Worm (Caenorhabditis elegans) whole organism, young adult: ENCODE measurements around the gene fipr-12.
A peak's percentile ranks its signal among the peaks of the same experiment; 100 is the strongest.

Experiments used
- B0035.1 ChIP-seq: sonication (generic microtip); optimal IDR thresholded peaks from 2 replicates; lab custom pipeline; 2016; ENCODE audit warnings: missing genetic modification characterization, mild to moderate bottlenecking, missing compliant biosample characterization, missing genotype, missing genetic modification reagents
- C06A6.2 ChIP-seq: fragments of 200-800 bp; sonication (Bioruptor generic); conservative IDR thresholded peaks from 2 replicates; pipeline ENCODE4 v1.3.6; 2022; ENCODE audit warnings: missing genetic modification characterization, missing compliant biosample characterization
- D2030.7 ChIP-seq: fragments of 200-800 bp; sonication (Bioruptor generic); IDR thresholded peaks from 2 replicates; pipeline ENCODE4 v1.3.6; 2022; ENCODE audit warnings: missing genetic modification reagents, missing genetic modification characterization, missing compliant biosample characterization
- F10E7.11 ChIP-seq: sonication (generic microtip); optimal IDR thresholded peaks from 2 replicates; lab custom pipeline; 2017; ENCODE audit warnings: mild to moderate bottlenecking, missing genetic modification characterization, moderate library complexity, missing compliant biosample characterization
- F23B12.7 ChIP-seq: sonication (generic microtip); optimal IDR thresholded peaks from 2 replicates; lab custom pipeline; 2017; ENCODE audit warnings: missing genetic modification characterization, mild to moderate bottlenecking, missing compliant biosample characterization, antibody characterized with exemption, moderate library complexity; ENCODE audit not compliant: insufficient read depth
- F37B4.10 ChIP-seq: fragments of 200-800 bp; sonication (Bioruptor generic); IDR thresholded peaks from 2 replicates; pipeline ENCODE4 v1.3.6; 2022; ENCODE audit warnings: missing genetic modification characterization, missing compliant biosample characterization
- F39B2.1 ChIP-seq: fragments of 200-800 bp; sonication (Bioruptor generic); IDR thresholded peaks from 2 replicates; pipeline ENCODE4 v1.3.6; 2022; ENCODE audit warnings: missing genetic modification reagents, missing genetic modification characterization, missing compliant biosample characterization
- F49E8.2 ChIP-seq: sonication (generic microtip); optimal IDR thresholded peaks from 3 replicates; lab custom pipeline; 2017; ENCODE audit warnings: missing genetic modification characterization, mild to moderate bottlenecking, missing compliant biosample characterization, antibody characterized with exemption, moderate library complexity; ENCODE audit not compliant: insufficient read depth
- F55B11.4 ChIP-seq: sonication (generic microtip); optimal IDR thresholded peaks from 2 replicates; lab custom pipeline; 2016; ENCODE audit warnings: missing compliant biosample characterization, missing genetic modification characterization, borderline replicate concordance; ENCODE audit not compliant: insufficient read depth
- T07F8.4 ChIP-seq: sonication (generic microtip); optimal IDR thresholded peaks from 2 replicates; lab custom pipeline; 2016; ENCODE audit warnings: mild to moderate bottlenecking, missing genetic modification characterization, moderate library complexity, missing compliant biosample characterization
- Y53G8AR.9 ChIP-seq: fragments of 200-800 bp; sonication (Bioruptor generic); conservative IDR thresholded peaks from 2 replicates; pipeline ENCODE4 v1.3.6; 2022; ENCODE audit warnings: missing genetic modification reagents, missing genetic modification characterization, missing compliant biosample characterization
- Y79H2A.3 ChIP-seq: fragments of 200-800 bp; sonication (Bioruptor generic); conservative IDR thresholded peaks from 2 replicates; pipeline ENCODE4 v1.3.6; 2022; ENCODE audit warnings: missing genetic modification reagents, missing genetic modification characterization, missing compliant biosample characterization
- atf-7 ChIP-seq: sonication (generic microtip); optimal IDR thresholded peaks from 2 replicates; lab custom pipeline; 2017; ENCODE audit warnings: mild to moderate bottlenecking, missing genetic modification characterization, missing compliant biosample characterization
- attf-3 ChIP-seq: fragments of 200-800 bp; sonication (Bioruptor generic); conservative IDR thresholded peaks from 2 replicates; pipeline ENCODE4 v1.3.6; 2022; ENCODE audit warnings: missing genetic modification reagents, missing genetic modification characterization, missing compliant biosample characterization
- bed-1 ChIP-seq: fragments of 200-800 bp; sonication (Bioruptor generic); IDR thresholded peaks from 2 replicates; pipeline ENCODE4 v1.3.6; 2022; ENCODE audit warnings: missing genetic modification reagents, missing genetic modification characterization, missing compliant biosample characterization
- bed-2 ChIP-seq: fragments of 200-800 bp; sonication (Bioruptor generic); IDR thresholded peaks from 2 replicates; pipeline ENCODE4 v1.3.6; 2022; ENCODE audit warnings: missing genetic modification reagents, missing genetic modification characterization, missing compliant biosample characterization
- ceh-100 ChIP-seq: fragments of 200-800 bp; sonication (Bioruptor generic); IDR thresholded peaks from 2 replicates; pipeline ENCODE4 v1.3.6; 2022; ENCODE audit warnings: missing genetic modification reagents, missing genetic modification characterization, missing compliant biosample characterization
- ceh-58 ChIP-seq: fragments of 200-800 bp; sonication (Bioruptor generic); IDR thresholded peaks from 2 replicates; pipeline ENCODE4 v1.3.6; 2022; ENCODE audit warnings: missing genetic modification characterization, missing compliant biosample characterization
- chd-7 ChIP-seq: sonication (generic microtip); optimal IDR thresholded peaks from 2 replicates; lab custom pipeline; 2016; ENCODE audit warnings: mild to moderate bottlenecking, missing genetic modification characterization, moderate library complexity, missing compliant biosample characterization
- dpl-1 ChIP-seq: fragments of 150-350 bp; optimal IDR thresholded peaks from 2 replicates; lab custom pipeline; 2014; ENCODE audit warnings: missing biosample characterization, missing genetic modification reagents, missing genetic modification characterization
- efl-1 ChIP-seq: fragments of 150-350 bp; optimal IDR thresholded peaks from 2 replicates; lab custom pipeline; 2014; ENCODE audit warnings: missing biosample characterization, missing genetic modification reagents, missing genetic modification characterization
- ets-4 ChIP-seq: fragments of 200-800 bp; sonication (Bioruptor generic); optimal IDR thresholded peaks from 2 replicates; lab custom pipeline; 2018; ENCODE audit warnings: mild to moderate bottlenecking, missing genetic modification characterization, missing compliant biosample characterization
- hlh-12 ChIP-seq: sonication (generic microtip); optimal IDR thresholded peaks from 2 replicates; lab custom pipeline; 2016; ENCODE audit warnings: missing genetic modification characterization, missing compliant biosample characterization
- hlh-26 ChIP-seq: fragments of 200-800 bp; sonication (Bioruptor generic); conservative IDR thresholded peaks from 2 replicates; pipeline ENCODE4 v1.3.6; 2022; ENCODE audit warnings: missing genetic modification reagents, missing genetic modification characterization, missing compliant biosample characterization
- hsf-1 ChIP-seq: fragments of 200-800 bp; sonication (Bioruptor generic); IDR thresholded peaks from 2 replicates; pipeline ENCODE4 v1.3.6; 2022; ENCODE audit warnings: missing genetic modification reagents, missing genetic modification characterization, missing compliant biosample characterization
- let-607 ChIP-seq, 2 experiments: fragments of 200-800 bp in 1 of 2; sonication (Bioruptor generic) in 1 of 2; sonication (generic microtip) in 1 of 2; optimal IDR thresholded peaks; 2 replicates each; lab custom pipeline; 2016 to 2018; ENCODE audit warnings: mild to moderate bottlenecking in 2 of 2, missing compliant biosample characterization in 2 of 2, missing genetic modification characterization in 2 of 2, moderate library complexity in 2 of 2, missing genotype in 1 of 2
- lir-1 ChIP-seq: fragments of 200-800 bp; sonication (Bioruptor generic); conservative IDR thresholded peaks from 2 replicates; pipeline ENCODE4 v1.3.6; 2022; ENCODE audit warnings: missing genetic modification reagents, missing genetic modification characterization, missing compliant biosample characterization
- lsl-1 ChIP-seq: fragments of 200-800 bp; sonication (Bioruptor generic); optimal IDR thresholded peaks from 2 replicates; lab custom pipeline; 2018; ENCODE audit warnings: mild to moderate bottlenecking, missing genetic modification characterization, moderate library complexity, missing compliant biosample characterization
- lsy-27 ChIP-seq: sonication (generic microtip); optimal IDR thresholded peaks from 2 replicates; lab custom pipeline; 2017; ENCODE audit warnings: missing genetic modification characterization, mild to moderate bottlenecking, missing compliant biosample characterization, antibody characterized with exemption, missing genotype, borderline replicate concordance; ENCODE audit not compliant: insufficient read depth
- madf-10 ChIP-seq: sonication (generic microtip); optimal IDR thresholded peaks from 2 replicates; lab custom pipeline; 2016; ENCODE audit warnings: mild to moderate bottlenecking, missing genetic modification characterization, missing compliant biosample characterization
- madf-6 ChIP-seq: fragments of 200-800 bp; sonication (Bioruptor generic); IDR thresholded peaks from 2 replicates; pipeline ENCODE4 v1.3.6; 2022; ENCODE audit warnings: missing genetic modification reagents, missing genetic modification characterization, missing compliant biosample characterization
- mxl-1 ChIP-seq: sonication (generic microtip); optimal IDR thresholded peaks from 2 replicates; lab custom pipeline; 2016; ENCODE audit warnings: missing genetic modification characterization, missing compliant biosample characterization
- nfyb-1 ChIP-seq: fragments of 200-800 bp; sonication (Bioruptor generic); IDR thresholded peaks from 2 replicates; pipeline ENCODE4 v1.3.6; 2022; ENCODE audit warnings: missing genetic modification reagents, missing genetic modification characterization, missing compliant biosample characterization
- nhr-179 ChIP-seq: sonication (generic microtip); optimal IDR thresholded peaks from 2 replicates; lab custom pipeline; 2016; ENCODE audit warnings: mild to moderate bottlenecking, missing genetic modification characterization, missing compliant biosample characterization
- nhr-80 ChIP-seq: sonication (generic microtip); optimal IDR thresholded peaks from 2 replicates; lab custom pipeline; 2016; ENCODE audit warnings: missing genetic modification characterization, missing compliant biosample characterization
- pha-4 ChIP-seq: fragments of 150-350 bp; sonication (generic microtip); optimal IDR thresholded peaks from 2 replicates; lab custom pipeline; 2014; ENCODE audit warnings: missing biosample characterization, missing genetic modification reagents, missing genetic modification characterization
- rcor-1 ChIP-seq: fragments of 200-800 bp; sonication (Bioruptor generic); IDR thresholded peaks from 2 replicates; pipeline ENCODE4 v1.3.6; 2022; ENCODE audit warnings: missing genetic modification reagents, missing genetic modification characterization, missing compliant biosample characterization
- sdz-38 ChIP-seq: sonication (generic microtip); optimal IDR thresholded peaks from 2 replicates; lab custom pipeline; 2016; ENCODE audit warnings: missing genotype, missing genetic modification characterization, missing compliant biosample characterization
- snpc-1.1 ChIP-seq: sonication (generic microtip); optimal IDR thresholded peaks from 2 replicates; lab custom pipeline; 2017; ENCODE audit warnings: missing genetic modification characterization, mild to moderate bottlenecking, missing compliant biosample characterization, antibody characterized with exemption, moderate library complexity, missing genotype, missing genetic modification reagents; ENCODE audit not compliant: insufficient read depth
- somi-1 ChIP-seq: fragments of 200-800 bp; sonication (Bioruptor generic); optimal IDR thresholded peaks from 2 replicates; lab custom pipeline; 2018; ENCODE audit warnings: mild to moderate bottlenecking, missing genetic modification characterization, missing compliant biosample characterization
- unc-62 ChIP-seq: fragments of 150-350 bp; optimal IDR thresholded peaks from 2 replicates; lab custom pipeline; 2014; ENCODE audit warnings: missing biosample characterization, missing genetic modification reagents, missing genetic modification characterization
- zim-3 ChIP-seq: sonication (generic microtip); optimal IDR thresholded peaks from 2 replicates; lab custom pipeline; 2017; ENCODE audit warnings: mild to moderate bottlenecking, missing genetic modification characterization, moderate library complexity, missing compliant biosample characterization

The fipr-12 gene

DNA sequence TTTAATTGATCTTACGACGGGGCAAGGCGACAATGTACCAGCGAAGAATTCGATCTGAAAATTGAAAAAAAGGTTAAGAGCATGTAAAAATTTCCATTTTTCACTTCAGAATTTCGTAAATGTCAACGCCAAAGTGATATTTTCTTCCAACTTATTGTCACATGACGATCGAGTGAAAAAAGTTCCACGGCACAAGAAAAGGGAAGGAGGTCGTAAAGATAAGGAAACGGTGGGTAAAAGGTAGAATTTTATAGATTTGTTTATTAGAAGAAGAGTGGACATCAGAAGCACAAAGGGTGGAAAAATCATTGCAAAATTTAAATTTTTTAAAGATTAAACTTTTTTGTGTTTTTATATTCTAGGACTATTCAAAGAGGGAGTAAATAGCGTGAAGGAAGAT is 15.2 kb upstream of the fipr-12 start:
- TF ChIP-seq nhr-80 (tag; lab: Kevin White, UChicago) (peak; percentile 60), hsf-1 (GFP tag; lab: Robert Waterston, UW) (no peak), snpc-1.1 (tag; lab: Kevin White, UChicago) (no peak), Y53G8AR.9 (GFP tag; lab: Robert Waterston, UW) (0 out of 2 replicates have a peak, but pooled peaks have one; percentile 44), let-607 (tag; optimal IDR thresholded peaks at IDR 0.05; lab: Kevin White, UChicago) (peak; percentile 43 to 49), F49E8.2 (no peak), attf-3 (no peak), bed-2 (no peak), D2030.7 (GFP tag; lab: Robert Waterston, UW) (no peak), bed-1 (GFP tag; lab: Robert Waterston, UW) (no peak)

DNA sequence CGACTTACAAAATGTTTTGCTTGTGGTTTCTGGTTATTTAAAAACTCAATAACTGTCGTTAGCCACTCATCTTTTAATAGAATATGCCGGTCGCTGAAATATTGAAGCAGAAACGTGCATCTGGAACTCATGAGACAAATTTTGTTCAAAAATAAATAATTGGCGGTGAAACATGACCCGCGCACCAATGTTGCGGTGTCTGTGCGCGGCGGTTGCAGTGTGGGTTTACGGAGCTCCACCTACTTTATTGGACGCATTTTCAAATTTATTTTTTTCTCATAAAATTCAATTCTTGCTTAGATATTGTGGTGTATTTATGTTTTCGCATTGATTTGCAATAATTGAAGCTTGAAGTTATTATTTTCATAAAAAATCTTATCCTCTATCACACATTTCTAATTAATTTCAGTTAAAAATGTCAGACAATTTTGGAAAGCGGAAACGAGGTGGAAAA is 12.5 kb upstream of the fipr-12 start, which contains the start of the genes rmh-2 and suds-3:
Gene rmh-2 (minus strand): TSS at position 164 of the 454 bp plus-strand sequence.
Gene suds-3 (plus strand): TSS at position 404 of the 454 bp plus-strand sequence.
- no peak for TF ChIP-seq F39B2.1 (GFP tag; lab: Robert Waterston, UW)
- TF ChIP-seq nhr-179 (tag; lab: Kevin White, UChicago), result no peak
- peak; percentile 20 for TF ChIP-seq dpl-1 (GFP tag; lab: Kevin White, UChicago)
- TF ChIP-seq ceh-58 (GFP tag; lab: Robert Waterston, UW), result no peak
- no peak for TF ChIP-seq pha-4 (tag; lab: Kevin White, UChicago)
- peak; percentile 35; the same call in 1 of the 2 replicates for TF ChIP-seq madf-6 (GFP tag; lab: Robert Waterston, UW)
- no peak for TF ChIP-seq B0035.1 (tag; lab: Kevin White, UChicago)
- no peak for TF ChIP-seq F37B4.10
- TF ChIP-seq zim-3, result no peak
- TF ChIP-seq F55B11.4 (tag; lab: Kevin White, UChicago), result no peak
- TF ChIP-seq chd-7 (tag; lab: Kevin White, UChicago), result no peak
- no peak for TF ChIP-seq mxl-1 (tag; lab: Kevin White, UChicago)
- no peak for TF ChIP-seq nfyb-1
- TF ChIP-seq unc-62 (GFP tag; lab: Kevin White, UChicago), result no peak
- no peak for TF ChIP-seq ets-4 (GFP tag; lab: Kevin White, UChicago)
- no peak for TF ChIP-seq F10E7.11
- TF ChIP-seq C06A6.2 (GFP tag; lab: Robert Waterston, UW), result no peak
- no peak for TF ChIP-seq atf-7 (tag; lab: Kevin White, UChicago)
- TF ChIP-seq somi-1, result no peak
- no peak for TF ChIP-seq rcor-1 (GFP tag; lab: Robert Waterston, UW)
- TF ChIP-seq lir-1 (GFP tag; lab: Robert Waterston, UW), result no peak
- no peak for TF ChIP-seq Y79H2A.3 (GFP tag; lab: Robert Waterston, UW)
- peak; percentile 37 for TF ChIP-seq F23B12.7
- no peak for TF ChIP-seq hlh-12 (tag; lab: Kevin White, UChicago)
- TF ChIP-seq madf-10 (tag; lab: Kevin White, UChicago), result no peak
- peak; percentile 61 for TF ChIP-seq efl-1 (GFP tag; lab: Kevin White, UChicago)
- TF ChIP-seq lsl-1 (GFP tag; lab: Kevin White, UChicago), result peak; percentile 7
- no peak for TF ChIP-seq hlh-26 (GFP tag; lab: Robert Waterston, UW)
- TF ChIP-seq sdz-38, result no peak
- TF ChIP-seq ceh-100 (GFP tag; lab: Robert Waterston, UW), result no peak
- TF ChIP-seq T07F8.4 (tag; lab: Kevin White, UChicago), result no peak
- TF ChIP-seq lsy-27 (tag; lab: Kevin White, UChicago), result no peak
